Worm (Caenorhabditis elegans): ENCODE measurements around the gene Y43F8B.1.

The Y43F8B.1 gene

DNA sequence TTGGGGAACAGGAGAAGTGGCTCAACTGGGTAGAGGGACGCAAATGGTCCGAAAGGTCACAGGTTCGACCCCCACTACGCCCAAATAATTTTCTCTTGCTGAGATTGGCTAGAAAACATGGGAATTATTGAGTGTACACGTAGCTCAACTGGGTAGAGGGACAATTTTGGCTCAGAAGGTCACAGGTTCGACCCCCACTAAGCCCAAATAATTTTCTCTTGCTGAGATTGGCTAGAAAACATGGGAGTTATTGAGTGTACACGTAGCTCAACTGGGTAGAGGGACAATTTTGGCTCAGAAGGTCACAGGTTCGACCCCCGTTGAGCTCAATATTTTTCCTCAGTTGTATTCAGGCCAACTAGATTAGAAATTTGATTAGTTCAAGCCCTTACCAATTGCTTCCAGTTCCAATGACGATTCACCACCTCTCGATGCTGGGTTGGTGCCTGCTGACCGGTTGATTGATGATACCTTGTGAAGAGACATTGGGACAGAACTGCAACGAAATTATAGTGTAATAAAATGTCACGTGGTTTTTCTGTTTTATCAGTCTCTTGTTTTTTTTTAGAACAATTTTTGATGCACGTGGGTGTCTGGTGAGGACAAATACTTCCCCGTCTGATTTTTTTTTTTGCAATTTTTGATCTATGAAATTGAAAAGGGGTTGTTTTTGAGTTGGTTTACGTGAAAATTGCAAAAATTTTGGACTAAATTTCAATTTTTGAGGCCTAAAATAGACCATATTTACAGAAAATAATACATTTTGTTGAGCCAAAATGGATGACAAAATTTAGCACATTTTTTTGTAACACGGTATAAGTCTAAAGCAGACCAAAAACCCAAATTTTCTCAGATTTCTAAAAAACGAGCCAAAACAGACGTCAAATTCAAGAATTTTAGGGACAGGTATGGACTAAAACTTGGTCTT, 24.4 kb downstream of the Y43F8B.1 start:
- TF ChIP-seq elt-2 (tag; optimal IDR thresholded peaks at IDR 0.05), result peak; percentile 17
- TF ChIP-seq lin-39 (tag; optimal IDR thresholded peaks at IDR 0.05), result peak; percentile 51
- TF ChIP-seq pha-4 (tag; optimal IDR thresholded peaks at IDR 0.05), result no peak
- no peak for TF ChIP-seq unc-39 (tag; optimal IDR thresholded peaks at IDR 0.05)
- peak; percentile 23 for TF ChIP-seq nhr-25 (tag; optimal IDR thresholded peaks at IDR 0.05)
- TF ChIP-seq ama-1 (optimal IDR thresholded peaks at IDR 0.05), result peak; percentile 59
- TF ChIP-seq nhr-237 (tag; optimal IDR thresholded peaks at IDR 0.05), result no peak
- no peak for TF ChIP-seq nhr-76 (tag; optimal IDR thresholded peaks at IDR 0.05)
- TF ChIP-seq egl-27 (tag; optimal IDR thresholded peaks at IDR 0.05), result no peak
- no peak for TF ChIP-seq elt-3 (tag; optimal IDR thresholded peaks at IDR 0.05)
- peak; percentile 45 for TF ChIP-seq nhr-43 (tag; optimal IDR thresholded peaks at IDR 0.05; ENCODE audit: poor library complexity, severe bottlenecking)
- TF ChIP-seq mml-1 (tag; optimal IDR thresholded peaks at IDR 0.05), result no peak
- peak; percentile 59 for TF ChIP-seq nfya-1 (tag; optimal IDR thresholded peaks at IDR 0.05; ENCODE audit: insufficient read depth)
- no peak for TF ChIP-seq tbx-2 (tag; optimal IDR thresholded peaks at IDR 0.05)
- TF ChIP-seq eor-1 (tag; optimal IDR thresholded peaks at IDR 0.05), result no peak

DNA sequence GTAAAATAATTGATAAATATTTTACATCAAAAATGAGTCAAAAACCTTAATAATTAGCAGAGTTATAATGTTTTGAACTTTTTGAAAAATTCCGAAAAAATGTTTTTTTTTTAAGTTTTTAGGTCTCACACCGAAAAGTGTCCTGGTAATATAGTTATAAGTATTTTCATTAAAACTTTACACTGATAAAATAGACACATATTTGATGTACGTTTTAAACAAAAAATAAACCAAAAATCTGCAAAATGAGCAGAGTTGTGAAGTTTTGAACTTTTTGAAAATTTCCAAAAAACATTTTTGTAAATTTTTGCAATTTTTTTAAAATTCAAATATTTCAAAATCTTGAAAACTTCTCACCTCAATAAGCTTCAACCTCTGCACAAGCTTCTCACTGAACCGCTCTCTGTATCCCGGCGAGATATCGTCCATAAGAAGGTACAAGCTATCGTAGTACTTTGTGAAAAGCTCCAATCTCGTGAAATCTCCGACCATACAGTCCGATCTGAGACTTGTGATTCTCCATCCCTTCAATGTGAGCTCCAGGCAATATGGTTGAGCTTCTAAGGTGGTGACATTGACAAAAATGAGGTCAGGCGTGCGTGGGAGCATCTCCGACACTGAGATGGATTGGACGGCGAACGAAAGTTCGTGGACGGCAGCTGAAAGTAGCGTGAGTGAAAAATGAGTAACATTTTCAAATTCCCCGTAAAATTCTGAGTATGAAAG, 25.2 kb downstream of the Y43F8B.1 start:
- TF ChIP-seq egl-5 (tag; optimal IDR thresholded peaks at IDR 0.05) (no peak), nhr-11 (tag; optimal IDR thresholded peaks at IDR 0.05) (no peak), ama-1 (optimal IDR thresholded peaks at IDR 0.05) (peak; percentile 94), daf-12 (tag; optimal IDR thresholded peaks at IDR 0.05) (no peak), nhr-25 (tag; optimal IDR thresholded peaks at IDR 0.05) (peak; percentile 84), elt-3 (tag; optimal IDR thresholded peaks at IDR 0.05) (no peak), ceh-82 (tag; optimal IDR thresholded peaks at IDR 0.05) (no peak)

- TF ChIP-seq nhr-67 (tag; optimal IDR thresholded peaks at IDR 0.05) (no peak), nfya-1 (tag; optimal IDR thresholded peaks at IDR 0.05; ENCODE audit: insufficient read depth) (peak; percentile 73), ztf-4 (tag; optimal IDR thresholded peaks at IDR 0.05) (peak; percentile 73), nhr-25 (tag; optimal IDR thresholded peaks at IDR 0.05) (peak; percentile 94), ama-1 (optimal IDR thresholded peaks at IDR 0.05) (peak; percentile 97), unc-62 (GFP tag; optimal IDR thresholded peaks at IDR 0.05) (no peak), nhr-43 (tag; optimal IDR thresholded peaks at IDR 0.05; ENCODE audit: poor library complexity, severe bottlenecking) (peak; percentile 54), nhr-11 (tag; optimal IDR thresholded peaks at IDR 0.05) (no peak)
Measured at ce11 chrV:19520130-19520529, 25.9 kb downstream of the Y43F8B.1 start.

DNA sequence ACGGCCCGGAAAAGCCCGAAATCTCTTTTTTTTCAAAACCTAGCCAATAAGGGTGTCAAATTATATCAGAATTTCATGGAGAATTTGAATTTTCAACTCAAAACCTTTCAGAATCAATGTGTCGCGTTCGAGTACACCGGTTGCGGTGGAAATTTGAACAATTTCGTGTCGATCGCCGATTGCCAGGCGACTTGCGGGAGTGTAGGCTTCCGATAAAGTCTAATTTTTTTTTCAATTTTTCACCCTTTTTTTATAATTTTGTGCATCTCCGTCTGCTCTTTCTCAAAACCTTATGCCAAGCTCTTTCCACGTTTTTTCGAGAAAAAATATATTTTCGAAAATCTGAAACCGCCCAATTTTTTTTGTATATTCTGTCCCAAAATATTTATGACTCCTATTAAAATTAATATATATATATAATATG, 26.5 kb downstream of the Y43F8B.1 start:
- no peak for TF ChIP-seq unc-62 (GFP tag; optimal IDR thresholded peaks at IDR 0.05)
- TF ChIP-seq nhr-28 (tag; optimal IDR thresholded peaks at IDR 0.05), result no peak
- TF ChIP-seq ztf-11 (tag; optimal IDR thresholded peaks at IDR 0.05), result no peak
- no peak for TF ChIP-seq egl-27 (tag; optimal IDR thresholded peaks at IDR 0.05)
- TF ChIP-seq mdl-1 (tag; optimal IDR thresholded peaks at IDR 0.05), result no peak
- TF ChIP-seq elt-2 (tag; optimal IDR thresholded peaks at IDR 0.05), result peak; percentile 11
- TF ChIP-seq ceh-28 (tag; optimal IDR thresholded peaks at IDR 0.05), result no peak
- no peak for TF ChIP-seq hmg-11 (tag; optimal IDR thresholded peaks at IDR 0.05)
- TF ChIP-seq R02D3.7 (tag; optimal IDR thresholded peaks at IDR 0.05), result no peak
- TF ChIP-seq nhr-12 (tag; optimal IDR thresholded peaks at IDR 0.05), result no peak
- peak; percentile 84 for TF ChIP-seq tbx-2 (tag; optimal IDR thresholded peaks at IDR 0.05)
- TF ChIP-seq ceh-16 (tag; optimal IDR thresholded peaks at IDR 0.05), result no peak
- TF ChIP-seq elt-1 (tag; optimal IDR thresholded peaks at IDR 0.05), result no peak
- TF ChIP-seq nhr-25 (tag; optimal IDR thresholded peaks at IDR 0.05), result peak; percentile 71
- peak; percentile 50 for TF ChIP-seq lsy-12 (tag; optimal IDR thresholded peaks at IDR 0.05)
- peak; percentile 65 for TF ChIP-seq nhr-43 (tag; optimal IDR thresholded peaks at IDR 0.05; ENCODE audit: poor library complexity, severe bottlenecking)
- TF ChIP-seq aly-2 (tag; optimal IDR thresholded peaks at IDR 0.05), result no peak
- TF ChIP-seq fos-1 (tag; optimal IDR thresholded peaks at IDR 0.05), result no peak
- no peak for TF ChIP-seq lin-39 (tag; optimal IDR thresholded peaks at IDR 0.05)
- TF ChIP-seq nhr-67 (tag; optimal IDR thresholded peaks at IDR 0.05), result no peak
- TF ChIP-seq daf-12 (tag; optimal IDR thresholded peaks at IDR 0.05), result no peak
- TF ChIP-seq eor-1 (tag; optimal IDR thresholded peaks at IDR 0.05), result no peak
- TF ChIP-seq lin-15B (tag; optimal IDR thresholded peaks at IDR 0.05), result no peak
- no peak for TF ChIP-seq ceh-9 (tag; optimal IDR thresholded peaks at IDR 0.05)
- no peak for TF ChIP-seq mml-1 (tag; optimal IDR thresholded peaks at IDR 0.05)
- TF ChIP-seq ztf-4 (tag; optimal IDR thresholded peaks at IDR 0.05), result peak; percentile 66
- no peak for TF ChIP-seq sea-2 (GFP tag; optimal IDR thresholded peaks at IDR 0.05)
- no peak for TF ChIP-seq snpc-4 (tag; optimal IDR thresholded peaks at IDR 0.05)
- TF ChIP-seq ceh-82 (tag; optimal IDR thresholded peaks at IDR 0.05), result no peak
- TF ChIP-seq nhr-23 (tag; optimal IDR thresholded peaks at IDR 0.05), result peak; percentile 23
- TF ChIP-seq ama-1 (optimal IDR thresholded peaks at IDR 0.05), result peak; percentile 97
- no peak for TF ChIP-seq ZK546.5 (tag; optimal IDR thresholded peaks at IDR 0.05)
- no peak for TF ChIP-seq jun-1 (tag; optimal IDR thresholded peaks at IDR 0.05)
- TF ChIP-seq pha-4 (tag; optimal IDR thresholded peaks at IDR 0.05), result no peak

Data from whole organism, L3 larva.